Fruit fly (Drosophila melanogaster): ENCODE data around the gene CG18787.

The CG18787 gene

dm6 chr2L:12004211-12004979 lies 5.3 kb upstream of the CG18787 start (continued):
- TF ChIP-seq crc (GFP tag; optimal IDR thresholded peaks at IDR 0.05): no peak
- no peak for TF ChIP-seq Atf6 (GFP tag; IDR thresholded peaks at IDR 0.05)
- no peak for TF ChIP-seq ara (GFP tag; IDR thresholded peaks at IDR 0.05)
- TF ChIP-seq CG16779 (GFP tag; IDR thresholded peaks at IDR 0.05): no peak
- TF ChIP-seq CG7963 (GFP tag; IDR thresholded peaks at IDR 0.05; ENCODE audit: partially characterized antibody): no peak
- TF ChIP-seq gro (GFP tag; optimal IDR thresholded peaks at IDR 0.05): peak; percentile 42
- TF ChIP-seq CG12769 (tag; optimal IDR thresholded peaks at IDR 0.05): peak; percentile 91
- peak; percentile 6 for TF ChIP-seq CG1647 (GFP tag; optimal IDR thresholded peaks at IDR 0.05)
- no peak for TF ChIP-seq dati (GFP tag; IDR thresholded peaks at IDR 0.05)
- TF ChIP-seq Dip3 (GFP tag; optimal IDR thresholded peaks at IDR 0.05): peak; percentile 37
- peak; percentile 41 for TF ChIP-seq CG4424 (GFP tag; optimal IDR thresholded peaks at IDR 0.05)
- peak; percentile 72 for TF ChIP-seq NC2α (GFP tag; optimal IDR thresholded peaks at IDR 0.05)
- TF ChIP-seq Mrtf (GFP tag; IDR thresholded peaks at IDR 0.05): no peak
- TF ChIP-seq chif (GFP tag; optimal IDR thresholded peaks at IDR 0.05): peak; percentile 27 to 42
- TF ChIP-seq stwl (tag; optimal IDR thresholded peaks at IDR 0.05): no peak
- TF ChIP-seq CG31365 (tag; optimal IDR thresholded peaks at IDR 0.05): peak; percentile 77
- peak; percentile 77 for TF ChIP-seq salm (tag; optimal IDR thresholded peaks at IDR 0.05)
- TF ChIP-seq Nf-YA (GFP tag; IDR thresholded peaks at IDR 0.05): no peak
- peak; percentile 63 for TF ChIP-seq CG2116 (GFP tag; optimal IDR thresholded peaks at IDR 0.05)
- no peak for TF ChIP-seq yki (optimal IDR thresholded peaks at IDR 0.05)
- peak; percentile 73 for TF ChIP-seq CG12236 (GFP tag; optimal IDR thresholded peaks at IDR 0.05)
- TF ChIP-seq HmgD (GFP tag; optimal IDR thresholded peaks at IDR 0.05): no peak
- no peak for TF ChIP-seq cad (GFP tag; optimal IDR thresholded peaks at IDR 0.05)
- peak; percentile 20 for TF ChIP-seq kay (GFP tag; optimal IDR thresholded peaks at IDR 0.05)
- TF ChIP-seq CG6765 (GFP tag; optimal IDR thresholded peaks at IDR 0.05): peak; percentile 36
- peak; percentile 73 for TF ChIP-seq CG15269 (tag; optimal IDR thresholded peaks at IDR 0.05)
- TF ChIP-seq CG10209 (GFP tag; optimal IDR thresholded peaks at IDR 0.05): peak; percentile 84
- no peak for TF ChIP-seq CG15073 (GFP tag; optimal IDR thresholded peaks at IDR 0.05)
- TF ChIP-seq MESR4 (GFP tag; optimal IDR thresholded peaks at IDR 0.05): no peak
- no peak for TF ChIP-seq Optix (GFP tag; IDR thresholded peaks at IDR 0.05)
- TF ChIP-seq bab2 (GFP tag; optimal IDR thresholded peaks at IDR 0.05): peak; percentile 56
- no peak for TF ChIP-seq CG14014 (GFP tag; IDR thresholded peaks at IDR 0.05)
- TF ChIP-seq CG32767 (GFP tag; IDR thresholded peaks at IDR 0.05): no peak
- peak; percentile 88 for TF ChIP-seq CG15601 (tag; optimal IDR thresholded peaks at IDR 0.05)
- no peak for TF ChIP-seq CG42726 (GFP tag; IDR thresholded peaks at IDR 0.05; ENCODE audit: partially characterized antibody)
- TF ChIP-seq pnt (GFP tag; optimal IDR thresholded peaks at IDR 0.05): peak; percentile 32
- TF ChIP-seq CG34422 (GFP tag; IDR thresholded peaks at IDR 0.05): no peak
- no peak for TF ChIP-seq Doc3 (GFP tag; IDR thresholded peaks at IDR 0.05; ENCODE audit: partially characterized antibody)
- TF ChIP-seq CG7372 (GFP tag; IDR thresholded peaks at IDR 0.05): no peak
- TF ChIP-seq CG13894 (tag; optimal IDR thresholded peaks at IDR 0.05): peak; percentile 87
- TF ChIP-seq Camta (GFP tag; optimal IDR thresholded peaks at IDR 0.05): peak; percentile 72
- peak; percentile 25 for TF ChIP-seq maf-S (GFP tag; optimal IDR thresholded peaks at IDR 0.05)
- no peak for TF ChIP-seq CG11560 (tag; IDR thresholded peaks at IDR 0.05)
- TF ChIP-seq CG7987 (GFP tag; optimal IDR thresholded peaks at IDR 0.05): peak; percentile 62
- peak; percentile 43 for TF ChIP-seq CG17802 (tag; optimal IDR thresholded peaks at IDR 0.05)
- TF ChIP-seq slou (GFP tag; optimal IDR thresholded peaks at IDR 0.05): no peak
- peak; percentile 2 for TF ChIP-seq CG2712 (tag; optimal IDR thresholded peaks at IDR 0.05)
- peak; percentile 78 for TF ChIP-seq CG8290 (GFP tag; optimal IDR thresholded peaks at IDR 0.05)
- TF ChIP-seq CG8290 (tag; optimal IDR thresholded peaks at IDR 0.05): peak; percentile 63 to 92
- peak; percentile 60 for TF ChIP-seq cg (GFP tag; optimal IDR thresholded peaks at IDR 0.05)
- no peak for TF ChIP-seq oc (tag; optimal IDR thresholded peaks at IDR 0.05)

Data from whole organism, embryonic.